Worm (Caenorhabditis elegans): ENCODE measurements around the gene pacl-1.

Gene pacl-1

DNA sequence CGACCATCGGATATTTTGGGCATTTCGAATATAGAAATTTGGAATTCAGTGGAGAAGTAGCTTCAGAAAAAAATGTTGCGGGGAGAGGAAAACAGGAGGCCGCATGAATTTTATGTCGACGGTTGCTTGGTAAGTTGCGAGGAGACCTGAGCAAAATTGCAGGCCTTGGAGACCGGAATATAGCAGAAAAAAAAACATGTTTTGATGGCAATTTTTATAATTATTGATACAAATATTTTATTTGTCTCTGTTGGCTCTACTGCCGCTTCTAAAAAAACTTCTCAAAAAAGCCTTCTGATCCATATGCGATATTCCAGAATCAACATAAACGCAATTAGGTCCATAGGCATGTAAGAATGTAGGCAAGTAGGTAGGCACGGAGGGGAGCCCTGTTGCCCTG, at the start of gene pacl-1:
Gene pacl-1 (minus strand): TSS at position 101 of the 400 bp plus-strand sequence.
- TF ChIP-seq gmeb-2 (tag; optimal IDR thresholded peaks at IDR 0.05) (no peak), elt-2 (tag; optimal IDR thresholded peaks at IDR 0.05) (no peak), K02D7.2 (tag; optimal IDR thresholded peaks at IDR 0.05) (no peak), npax-4 (tag; optimal IDR thresholded peaks at IDR 0.05) (no peak), dmd-4 (tag; optimal IDR thresholded peaks at IDR 0.05; ENCODE audit: borderline replicate concordance) (no peak)

ce11 chrV:16322155-16322554, 46.9 kb upstream of the pacl-1 start:
- TF ChIP-seq ceh-31 (tag; optimal IDR thresholded peaks at IDR 0.05) (no peak), ahr-1 (tag; optimal IDR thresholded peaks at IDR 0.05) (no peak), fkh-6 (tag; optimal IDR thresholded peaks at IDR 0.05) (no peak), pros-1 (tag; optimal IDR thresholded peaks at IDR 0.05) (no peak), ceh-24 (tag; optimal IDR thresholded peaks at IDR 0.05) (no peak), dmd-4 (tag; optimal IDR thresholded peaks at IDR 0.05; ENCODE audit: borderline replicate concordance) (no peak), ceh-2 (tag; optimal IDR thresholded peaks at IDR 0.05) (no peak), odd-2 (tag; optimal IDR thresholded peaks at IDR 0.05) (no peak), ets-4 (tag; optimal IDR thresholded peaks at IDR 0.05) (no peak), pat-9 (tag; optimal IDR thresholded peaks at IDR 0.05) (no peak), ceh-6 (GFP tag; optimal IDR thresholded peaks at IDR 0.05) (no peak), unc-42 (tag; optimal IDR thresholded peaks at IDR 0.05) (no peak), tbx-7 (tag; optimal IDR thresholded peaks at IDR 0.05) (no peak), ceh-22 (tag; optimal IDR thresholded peaks at IDR 0.05) (no peak)

ce11 chrV:16317244-16317643, 42.0 kb upstream of the pacl-1 start, which contains the start of gene srh-180:
Gene srh-180 (plus strand): TSS chrV:16317544.
- TF ChIP-seq tbx-7 (tag; optimal IDR thresholded peaks at IDR 0.05), result no peak
- TF ChIP-seq unc-3 (GFP tag; conservative IDR thresholded peaks at IDR 0.05), result no peak
- TF ChIP-seq unc-3 (tag; optimal IDR thresholded peaks at IDR 0.05), result no peak
- no peak for TF ChIP-seq ceh-45 (GFP tag; IDR thresholded peaks at IDR 0.05)
- TF ChIP-seq fkh-6 (tag; optimal IDR thresholded peaks at IDR 0.05), result no peak
- TF ChIP-seq ahr-1 (tag; optimal IDR thresholded peaks at IDR 0.05), result no peak
- TF ChIP-seq ceh-34 (tag; optimal IDR thresholded peaks at IDR 0.05), result no peak
- TF ChIP-seq madf-2 (tag; optimal IDR thresholded peaks at IDR 0.05), result no peak
- TF ChIP-seq npax-4 (tag; optimal IDR thresholded peaks at IDR 0.05), result no peak
- no peak for TF ChIP-seq ets-4 (tag; optimal IDR thresholded peaks at IDR 0.05)
- TF ChIP-seq pros-1 (tag; optimal IDR thresholded peaks at IDR 0.05), result no peak
- TF ChIP-seq unc-55 (GFP tag; optimal IDR thresholded peaks at IDR 0.05), result no peak
- no peak for TF ChIP-seq Y22D7AL.16 (tag; optimal IDR thresholded peaks at IDR 0.05)
- TF ChIP-seq fax-1 (tag; optimal IDR thresholded peaks at IDR 0.05), result no peak
- TF ChIP-seq ttx-3 (tag; optimal IDR thresholded peaks at IDR 0.05), result no peak
- TF ChIP-seq sdc-2 (tag; optimal IDR thresholded peaks at IDR 0.05), result no peak
- TF ChIP-seq F13H6.1 (tag; optimal IDR thresholded peaks at IDR 0.05), result no peak
- no peak for TF ChIP-seq dve-1 (tag; optimal IDR thresholded peaks at IDR 0.05)
- TF ChIP-seq syd-9 (tag; optimal IDR thresholded peaks at IDR 0.05), result no peak
- no peak for TF ChIP-seq C38D4.7 (GFP tag; optimal IDR thresholded peaks at IDR 0.05)
- no peak for TF ChIP-seq dmd-4 (tag; optimal IDR thresholded peaks at IDR 0.05; ENCODE audit: borderline replicate concordance)

DNA sequence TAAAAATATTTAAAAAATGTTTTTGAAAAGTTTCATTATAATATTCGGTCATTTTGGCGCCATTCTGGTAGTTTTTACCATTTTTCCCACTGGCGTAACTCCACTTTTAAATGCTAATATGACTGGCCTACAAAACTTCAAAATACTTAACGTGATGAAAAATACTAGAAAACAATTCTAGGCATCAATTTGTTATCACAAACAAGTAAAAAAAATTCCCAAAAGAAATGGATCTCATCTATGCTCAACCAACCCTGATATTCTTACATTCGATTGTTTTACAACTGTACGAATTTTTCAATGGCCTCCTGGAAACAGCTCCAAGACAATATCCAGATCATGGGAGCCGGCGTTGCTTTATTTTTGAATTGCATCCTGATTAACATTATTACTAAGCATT, 39.8 kb upstream of the pacl-1 start, which contains the start of gene str-214:
Gene str-214 (plus strand): TSS at position 301 of the 400 bp plus-strand sequence.
- no peak for TF ChIP-seq fkh-10 (GFP tag; optimal IDR thresholded peaks at IDR 0.05)
- no peak for TF ChIP-seq syd-9 (tag; optimal IDR thresholded peaks at IDR 0.05)
- no peak for TF ChIP-seq tbx-7 (tag; optimal IDR thresholded peaks at IDR 0.05)
- TF ChIP-seq mec-3 (tag; optimal IDR thresholded peaks at IDR 0.05; ENCODE audit: borderline replicate concordance), result no peak
- no peak for TF ChIP-seq pros-1 (tag; optimal IDR thresholded peaks at IDR 0.05)

DNA sequence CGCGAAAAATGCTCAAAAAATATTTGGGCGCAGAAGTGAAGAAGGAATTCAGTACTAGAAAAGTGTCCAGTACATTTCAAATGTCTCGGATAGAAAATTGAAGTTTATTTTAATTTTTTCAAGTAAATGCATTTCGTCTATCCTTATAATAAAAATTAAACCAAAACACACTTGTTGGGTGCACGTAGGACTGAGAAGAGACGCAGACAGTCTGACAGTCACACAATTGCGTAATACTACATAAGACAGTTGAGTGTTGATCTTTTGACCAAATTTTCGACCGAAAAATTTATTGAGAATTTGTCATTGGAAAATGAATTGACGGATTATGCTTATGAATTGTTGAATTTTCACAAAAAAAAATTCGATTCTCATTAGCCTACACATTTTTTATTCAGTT, 34.3 kb upstream of the pacl-1 start, which contains the start of gene oac-7:
Gene oac-7 (plus strand): TSS at position 283 of the 400 bp plus-strand sequence.
- no peak for TF ChIP-seq dve-1 (tag; optimal IDR thresholded peaks at IDR 0.05)
- no peak for TF ChIP-seq fkh-10 (GFP tag; optimal IDR thresholded peaks at IDR 0.05)
- TF ChIP-seq pat-9 (tag; optimal IDR thresholded peaks at IDR 0.05), result no peak
- no peak for TF ChIP-seq fkh-6 (tag; optimal IDR thresholded peaks at IDR 0.05)
- no peak for TF ChIP-seq che-1 (tag; optimal IDR thresholded peaks at IDR 0.05)
- TF ChIP-seq mec-3 (tag; optimal IDR thresholded peaks at IDR 0.05; ENCODE audit: borderline replicate concordance), result no peak
- no peak for TF ChIP-seq hlh-6 (tag; optimal IDR thresholded peaks at IDR 0.05)
- no peak for TF ChIP-seq unc-42 (tag; optimal IDR thresholded peaks at IDR 0.05)
- TF ChIP-seq nfya-1 (tag; optimal IDR thresholded peaks at IDR 0.05), result no peak
- TF ChIP-seq ama-1 (optimal IDR thresholded peaks at IDR 0.05), result no peak
- TF ChIP-seq syd-9 (tag; optimal IDR thresholded peaks at IDR 0.05), result no peak
- no peak for TF ChIP-seq sdc-2 (tag; optimal IDR thresholded peaks at IDR 0.05)
- no peak for TF ChIP-seq unc-55 (GFP tag; optimal IDR thresholded peaks at IDR 0.05)
- no peak for TF ChIP-seq ceh-48 (tag; optimal IDR thresholded peaks at IDR 0.05)
- TF ChIP-seq pax-1 (tag; optimal IDR thresholded peaks at IDR 0.05), result no peak
- TF ChIP-seq pag-3 (tag; optimal IDR thresholded peaks at IDR 0.05; ENCODE audit: borderline replicate concordance), result no peak

All from whole organism, late embryonic.